Worm (Caenorhabditis elegans): ENCODE measurements around the gene F55A11.1.

ce11 chrV:11732049-11732448 lies 32.1 kb downstream of the F55A11.1 start:
- TF ChIP-seq unc-62 (GFP tag; optimal IDR thresholded peaks at IDR 0.05) (no peak), fos-1 (tag; optimal IDR thresholded peaks at IDR 0.05) (no peak), aly-2 (tag; optimal IDR thresholded peaks at IDR 0.05) (no peak), ztf-11 (tag; optimal IDR thresholded peaks at IDR 0.05) (no peak), nhr-25 (tag; optimal IDR thresholded peaks at IDR 0.05) (no peak), pha-4 (tag; optimal IDR thresholded peaks at IDR 0.05) (no peak), ZK546.5 (tag; optimal IDR thresholded peaks at IDR 0.05) (no peak), nfya-1 (tag; optimal IDR thresholded peaks at IDR 0.05; ENCODE audit: insufficient read depth) (no peak), ama-1 (optimal IDR thresholded peaks at IDR 0.05) (no peak), ceh-28 (tag; optimal IDR thresholded peaks at IDR 0.05) (no peak), elt-2 (tag; optimal IDR thresholded peaks at IDR 0.05) (no peak), snpc-4 (tag; optimal IDR thresholded peaks at IDR 0.05) (no peak), egl-27 (tag; optimal IDR thresholded peaks at IDR 0.05) (no peak), elt-1 (tag; optimal IDR thresholded peaks at IDR 0.05) (no peak)

Data from whole organism, L3 larva.